Fruit fly (Drosophila melanogaster) whole organism, pupa: ENCODE results near the gene Atg5.
A peak's percentile ranks its signal among the peaks of the same experiment; 100 is the strongest.

ENCODE experiments used
- CG10348 ChIP-seq: fragments of 200-800 bp; sonication (Bioruptor generic); IDR thresholded peaks from 2 replicates; pipeline ENCODE4 v1.3.6; 2022; ENCODE audit warnings: missing biosample characterization, missing genetic modification characterization
- CG12605 ChIP-seq: fragments of 200-800 bp; sonication (Bioruptor generic); IDR thresholded peaks from 2 replicates; pipeline ENCODE4 v1.3.6; 2022; ENCODE audit warnings: missing biosample characterization, missing genetic modification characterization
- CG13204 ChIP-seq: fragments of 200-800 bp; sonication (Bioruptor generic); optimal IDR thresholded peaks from 2 replicates; lab custom pipeline; 2018; ENCODE audit warnings: missing biosample characterization, mild to moderate bottlenecking, missing genetic modification characterization, moderate library complexity
- CG14655 ChIP-seq: fragments of 200-800 bp; sonication (Bioruptor generic); optimal IDR thresholded peaks from 3 replicates; lab custom pipeline; 2017; ENCODE audit warnings: mild to moderate bottlenecking, missing biosample characterization, missing genetic modification reagents, missing genetic modification characterization
- CG15710 ChIP-seq: fragments of 200-800 bp; sonication (Bioruptor generic); optimal IDR thresholded peaks from 2 replicates; lab custom pipeline; 2018; ENCODE audit warnings: missing biosample characterization, mild to moderate bottlenecking, missing genetic modification characterization, moderate library complexity
- CG17806 ChIP-seq: fragments of 200-800 bp; sonication (Bioruptor generic); optimal IDR thresholded peaks from 2 replicates; lab custom pipeline; 2018; ENCODE audit warnings: missing biosample characterization, mild to moderate bottlenecking, missing genetic modification characterization, moderate library complexity
- CG32121 ChIP-seq: fragments of 200-800 bp; sonication (Bioruptor generic); IDR thresholded peaks from 2 replicates; pipeline ENCODE4 v1.3.6; 2022; ENCODE audit warnings: missing biosample characterization, missing genetic modification characterization
- CG34367 ChIP-seq: fragments of 200-800 bp; sonication (Bioruptor generic); optimal IDR thresholded peaks from 2 replicates; lab custom pipeline; 2018; ENCODE audit warnings: missing biosample characterization, mild to moderate bottlenecking, missing genetic modification characterization
- CG4496 ChIP-seq: fragments of 200-800 bp; sonication (Bioruptor generic); IDR thresholded peaks from 3 replicates; pipeline ENCODE4 v1.3.6; 2022; ENCODE audit warnings: missing biosample characterization, missing genetic modification characterization
- CG8159 ChIP-seq: fragments of 200-800 bp; sonication (Bioruptor generic); optimal IDR thresholded peaks from 3 replicates; lab custom pipeline; 2018; ENCODE audit warnings: missing biosample characterization, mild to moderate bottlenecking, missing genetic modification characterization, moderate library complexity
- CG8301 ChIP-seq: fragments of 200-800 bp; sonication (Bioruptor generic); optimal IDR thresholded peaks from 2 replicates; lab custom pipeline; 2018; ENCODE audit warnings: missing biosample characterization, mild to moderate bottlenecking, missing genetic modification characterization
- CG9948 ChIP-seq: fragments of 200-800 bp; sonication (Bioruptor generic); optimal IDR thresholded peaks from 2 replicates; lab custom pipeline; 2018; ENCODE audit warnings: missing biosample characterization, mild to moderate bottlenecking, missing genetic modification characterization, moderate library complexity
- D1 ChIP-seq: fragments of 200-800 bp; sonication (Bioruptor generic); optimal IDR thresholded peaks from 2 replicates; lab custom pipeline; 2018; ENCODE audit warnings: missing biosample characterization, mild to moderate bottlenecking, missing genetic modification characterization, moderate library complexity
- EcR ChIP-seq: fragments of 200-800 bp; sonication (Bioruptor generic); optimal IDR thresholded peaks from 3 replicates; lab custom pipeline; 2019; ENCODE audit warnings: missing biosample characterization, missing genetic modification characterization, mild to moderate bottlenecking, moderate library complexity, missing genetic modification reagents
- Ets98B ChIP-seq: fragments of 200-800 bp; sonication (Bioruptor generic); IDR thresholded peaks from 2 replicates; pipeline ENCODE4 v1.3.6; 2022; ENCODE audit warnings: missing biosample characterization, missing genetic modification characterization
- Pif1A ChIP-seq: fragments of 200-800 bp; sonication (Bioruptor generic); optimal IDR thresholded peaks from 3 replicates; lab custom pipeline; 2016; ENCODE audit warnings: missing biosample characterization, missing genetic modification characterization
- Pif1B ChIP-seq: fragments of 200-800 bp; sonication (Bioruptor generic); optimal IDR thresholded peaks from 3 replicates; lab custom pipeline; 2016; ENCODE audit warnings: missing biosample characterization, missing genetic modification characterization
- Snoo ChIP-seq: fragments of 200-800 bp; sonication (Bioruptor generic); optimal IDR thresholded peaks from 3 replicates; lab custom pipeline; 2017; ENCODE audit warnings: missing biosample characterization, mild to moderate bottlenecking, missing genetic modification characterization, inconsistent platforms
- fd96Ca ChIP-seq: fragments of 200-800 bp; sonication (Bioruptor generic); IDR thresholded peaks from 3 replicates; pipeline ENCODE4 v1.3.6; 2022; ENCODE audit warnings: missing biosample characterization, missing genetic modification characterization
- gl ChIP-seq: fragments of 200-800 bp; sonication (Bioruptor generic); optimal IDR thresholded peaks from 2 replicates; lab custom pipeline; 2018; ENCODE audit warnings: missing biosample characterization, mild to moderate bottlenecking, missing genetic modification characterization
- rn ChIP-seq: fragments of 200-800 bp; sonication (Bioruptor generic); IDR thresholded peaks from 2 replicates; pipeline ENCODE4 v1.3.6; 2022; ENCODE audit warnings: missing biosample characterization, missing genetic modification characterization

Gene Atg5

dm6 chrX:7290811-7291515, 32.6 kb downstream of the Atg5 start, which contains the start of gene unc-119:
TSS of gene unc-119 (minus strand) at chrX:7291298.
- no peak for TF ChIP-seq Ets98B (GFP tag; lab: Robert Waterston, UW)
- TF ChIP-seq CG15710 (tag; lab: Kevin White, UChicago) = peak; percentile 56
- peak; percentile 7 for TF ChIP-seq CG17806 (tag; lab: Kevin White, UChicago)
- no peak for TF ChIP-seq CG10348 (GFP tag; lab: Robert Waterston, UW)
- TF ChIP-seq rn = no peak
- peak; percentile 3 for TF ChIP-seq D1 (tag; lab: Kevin White, UChicago)
- TF ChIP-seq fd96Ca = no peak
- TF ChIP-seq CG8159 = peak; percentile 5
- peak; percentile 9 for TF ChIP-seq Pif1B
- no peak for TF ChIP-seq CG8301 (tag; lab: Kevin White, UChicago)
- peak; percentile 28; the same call in 1 of the 3 replicates for TF ChIP-seq CG4496
- no peak for TF ChIP-seq CG14655 (GFP tag; lab: Kevin White, UChicago)
- no peak for TF ChIP-seq CG32121 (GFP tag; lab: Robert Waterston, UW)
- TF ChIP-seq EcR (GFP tag; lab: Kevin White, UChicago) = peak; percentile 33
- no peak; the same call in 1 of the 2 replicates for TF ChIP-seq CG12605 (GFP tag; lab: Robert Waterston, UW)
- peak; percentile 3 for TF ChIP-seq Snoo
- TF ChIP-seq Pif1A (GFP tag; lab: Kevin White, UChicago) = peak; percentile 38
- TF ChIP-seq CG13204 (GFP tag; lab: Kevin White, UChicago) = peak; percentile 59
- peak; percentile 66 for TF ChIP-seq gl (tag; lab: Kevin White, UChicago)
- TF ChIP-seq CG9948 = peak; percentile 22
- peak; percentile 59 for TF ChIP-seq CG34367

DNA sequence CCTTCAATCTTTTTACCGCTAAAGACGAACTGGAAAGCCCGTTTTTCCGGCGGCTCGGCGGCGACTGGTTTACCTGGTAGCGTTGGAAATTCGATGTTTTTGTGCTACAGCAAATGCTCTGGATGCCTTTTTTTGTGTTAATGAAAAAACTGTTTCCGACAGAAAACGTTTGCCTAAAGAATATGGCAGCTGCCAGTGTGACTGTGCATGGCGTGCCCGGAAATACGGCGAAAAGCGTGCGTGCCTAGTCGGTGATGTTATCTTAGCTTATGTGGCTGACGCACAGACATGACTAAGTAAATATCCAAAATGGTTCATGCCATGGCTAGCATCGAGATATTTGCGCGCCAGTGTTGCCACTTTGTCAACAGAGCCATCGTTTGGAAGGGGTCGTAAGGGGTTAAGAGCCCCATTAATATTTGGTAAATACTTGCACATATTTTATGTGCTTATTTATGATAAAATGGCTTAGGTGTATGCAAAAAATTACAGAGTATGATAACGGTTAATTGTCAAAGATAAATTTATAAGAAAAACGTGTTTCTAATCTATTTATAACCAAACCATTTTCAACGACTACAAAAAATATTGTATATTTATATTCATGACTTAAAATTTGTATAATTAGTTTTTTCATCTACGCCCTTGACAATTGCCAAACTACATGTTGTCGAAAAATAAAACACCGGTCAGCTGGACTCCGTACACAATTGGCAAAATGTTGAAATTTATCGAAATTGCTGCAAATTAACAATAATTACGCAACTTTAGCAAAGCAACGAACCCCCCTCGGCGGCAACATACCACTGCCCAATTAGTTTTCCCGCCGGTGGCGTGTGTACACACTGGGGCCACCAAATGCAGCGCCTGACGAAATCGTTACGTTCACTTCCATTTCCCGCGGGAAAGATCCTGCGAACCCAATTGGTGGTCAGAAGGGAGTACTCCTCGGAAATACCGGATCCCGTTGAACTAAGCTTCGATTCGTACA, 37.3 kb downstream of the Atg5 start, which contains the start of gene CG2059:
TSS of gene CG2059 (plus strand) at position 364 of the 991 bp plus-strand sequence.
- TF ChIP-seq CG8159 = peak; percentile 24
- TF ChIP-seq CG17806 (tag; lab: Kevin White, UChicago) = no peak
- TF ChIP-seq Pif1A (GFP tag; lab: Kevin White, UChicago) = no peak
- TF ChIP-seq CG34367 = no peak
- TF ChIP-seq CG12605 (GFP tag; lab: Robert Waterston, UW) = no peak
- TF ChIP-seq rn = no peak
- TF ChIP-seq CG4496 = peak; percentile 54; the same call in 1 of the 3 replicates
- TF ChIP-seq Ets98B (GFP tag; lab: Robert Waterston, UW) = peak; percentile 18; the same call in 1 of the 2 replicates
- TF ChIP-seq CG13204 (GFP tag; lab: Kevin White, UChicago) = no peak
- no peak for TF ChIP-seq CG10348 (GFP tag; lab: Robert Waterston, UW)
- no peak for TF ChIP-seq CG15710 (tag; lab: Kevin White, UChicago)
- no peak for TF ChIP-seq CG9948
- no peak for TF ChIP-seq Snoo
- peak; percentile 65; the same call in 2 of the 3 replicates for TF ChIP-seq fd96Ca
- no peak for TF ChIP-seq Pif1B
- no peak for TF ChIP-seq CG14655 (GFP tag; lab: Kevin White, UChicago)
- TF ChIP-seq gl (tag; lab: Kevin White, UChicago) = no peak
- peak; percentile 12 for TF ChIP-seq CG8301 (tag; lab: Kevin White, UChicago)
- TF ChIP-seq EcR (GFP tag; lab: Kevin White, UChicago) = peak; percentile 39
- TF ChIP-seq D1 (tag; lab: Kevin White, UChicago) = no peak
- TF ChIP-seq CG32121 (GFP tag; lab: Robert Waterston, UW) = no peak

DNA sequence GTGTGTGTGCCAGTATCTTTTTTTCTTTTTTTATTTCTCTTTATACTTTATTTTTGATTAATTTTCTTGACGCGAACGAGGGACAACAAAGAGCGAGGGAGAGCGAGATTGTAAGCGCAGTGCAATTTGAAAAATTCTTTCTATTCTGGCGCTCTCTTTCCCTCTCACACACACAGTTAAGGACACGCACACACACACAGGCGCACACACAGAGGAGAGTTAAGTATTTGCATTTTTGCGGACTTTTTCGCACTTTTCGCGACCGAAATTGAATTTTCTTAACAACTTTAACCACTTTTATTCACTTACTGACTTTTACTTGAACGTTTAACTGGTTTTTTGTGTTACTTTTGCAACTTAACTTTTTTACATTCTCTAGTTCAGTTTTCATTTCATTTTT, 38.2 kb downstream of the Atg5 start:
- TF ChIP-seq CG12605 (GFP tag; lab: Robert Waterston, UW) (no peak), CG8301 (tag; lab: Kevin White, UChicago) (no peak), CG34367 (no peak), CG17806 (tag; lab: Kevin White, UChicago) (no peak), CG8159 (no peak), EcR (GFP tag; lab: Kevin White, UChicago) (no peak), Ets98B (GFP tag; lab: Robert Waterston, UW) (no peak), CG15710 (tag; lab: Kevin White, UChicago) (no peak), fd96Ca (no peak), CG10348 (GFP tag; lab: Robert Waterston, UW) (no peak)
- TF ChIP-seq, all 21 proteins: peak for 0

DNA sequence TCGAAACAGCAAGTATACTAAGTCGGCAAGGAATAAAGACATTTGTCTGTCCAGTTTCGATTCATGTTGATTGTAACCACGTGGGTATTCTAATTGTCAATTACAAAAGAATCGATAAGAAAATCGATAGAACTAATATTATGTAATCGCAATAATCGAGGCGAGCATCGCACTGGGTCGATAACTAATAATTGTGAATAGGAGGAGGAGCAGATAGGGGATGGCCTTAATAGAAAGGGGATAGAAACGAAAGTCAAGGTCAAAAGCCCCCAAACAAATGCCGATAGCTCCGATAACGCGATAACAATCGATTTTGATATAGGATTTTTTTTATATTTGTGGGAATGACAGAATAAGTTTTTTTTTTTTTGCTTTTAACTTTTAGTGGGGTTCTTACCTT, 38.6 kb downstream of the Atg5 start:
- TF ChIP-seq CG8159 = no peak
- TF ChIP-seq CG8301 (tag; lab: Kevin White, UChicago) = no peak
- TF ChIP-seq CG14655 (GFP tag; lab: Kevin White, UChicago) = no peak
- no peak for TF ChIP-seq CG12605 (GFP tag; lab: Robert Waterston, UW)
- TF ChIP-seq rn = no peak
- TF ChIP-seq Ets98B (GFP tag; lab: Robert Waterston, UW) = no peak
- no peak for TF ChIP-seq Pif1B
- TF ChIP-seq CG15710 (tag; lab: Kevin White, UChicago) = no peak

DNA sequence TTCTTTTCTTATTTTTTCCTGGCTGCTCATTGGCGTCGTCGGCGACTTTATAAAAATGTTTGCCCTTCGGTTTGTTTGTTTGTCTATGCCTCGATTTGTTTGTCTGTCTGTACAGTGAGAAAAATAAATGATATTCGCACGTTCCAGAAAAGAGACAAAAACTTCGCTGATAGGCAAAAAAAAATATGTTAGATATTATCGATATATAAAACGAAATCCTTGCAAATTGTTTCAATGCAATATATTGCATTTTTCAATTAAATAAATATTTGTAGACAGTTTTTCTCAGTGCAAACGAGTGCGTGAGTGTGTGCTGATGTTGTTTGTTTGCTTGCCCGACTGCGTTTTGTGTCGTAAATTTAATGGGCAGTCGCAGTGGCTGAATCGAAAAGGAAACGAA, 46.5 kb downstream of the Atg5 start:
- TF ChIP-seq CG8159 (peak; percentile 1), Ets98B (GFP tag; lab: Robert Waterston, UW) (no peak)
